Fruit fly (Drosophila melanogaster): ENCODE data around the gene Sgs8.

The Sgs8 gene

dm6 chr3L:11466985-11467384 lies 42.2 kb downstream of the Sgs8 start:
- TF ChIP-seq CG10431 (GFP tag; optimal IDR thresholded peaks at IDR 0.05) (no peak), CG6791 (GFP tag; IDR thresholded peaks at IDR 0.05; ENCODE audit: partially characterized antibody) (no peak), vfl (GFP tag; optimal IDR thresholded peaks at IDR 0.05) (no peak), ara (GFP tag; IDR thresholded peaks at IDR 0.05) (no peak), tap (tag; optimal IDR thresholded peaks at IDR 0.05) (peak; percentile 21), chn (GFP tag; optimal IDR thresholded peaks at IDR 0.05) (no peak), Opbp (GFP tag; IDR thresholded peaks at IDR 0.05; ENCODE audit: partially characterized antibody) (no peak), CG13287 (GFP tag; IDR thresholded peaks at IDR 0.05; ENCODE audit: partially characterized antibody) (no peak), jumu (GFP tag; optimal IDR thresholded peaks at IDR 0.05) (no peak), CG15514 (GFP tag; optimal IDR thresholded peaks at IDR 0.05) (no peak), CG10147 (GFP tag; optimal IDR thresholded peaks at IDR 0.05) (peak; percentile 18), CG1233 (GFP tag; optimal IDR thresholded peaks at IDR 0.05) (peak; percentile 3), CG9727 (GFP tag; optimal IDR thresholded peaks at IDR 0.05) (peak; percentile 59), Oli (tag; optimal IDR thresholded peaks at IDR 0.05) (peak; percentile 9), CG18011 (GFP tag; optimal IDR thresholded peaks at IDR 0.05) (no peak), sna (GFP tag; IDR thresholded peaks at IDR 0.05; ENCODE audit: partially characterized antibody) (no peak), nmo (GFP tag; optimal IDR thresholded peaks at IDR 0.05) (peak; percentile 53), unpg (GFP tag; optimal IDR thresholded peaks at IDR 0.05) (peak; percentile 12), CG11504 (tag; optimal IDR thresholded peaks at IDR 0.05) (peak; percentile 72), CG11247 (GFP tag; IDR thresholded peaks at IDR 0.05) (no peak), CG7556 (GFP tag; optimal IDR thresholded peaks at IDR 0.05) (peak; percentile 74), her (GFP tag; optimal IDR thresholded peaks at IDR 0.05) (no peak), CG31365 (tag; optimal IDR thresholded peaks at IDR 0.05) (no peak), row (GFP tag; IDR thresholded peaks at IDR 0.05) (0 out of 3 replicates have a peak, but pooled peaks have one; percentile 21), bcd (GFP tag; optimal IDR thresholded peaks at IDR 0.05) (peak; percentile 12), CG1647 (GFP tag; optimal IDR thresholded peaks at IDR 0.05) (no peak), CG11723 (GFP tag; optimal IDR thresholded peaks at IDR 0.05) (no peak), prd (optimal IDR thresholded peaks at IDR 0.05) (no peak), prd (GFP tag; IDR thresholded peaks at IDR 0.05) (no peak), CG31441 (GFP tag; IDR thresholded peaks at IDR 0.05) (peak; percentile 66), Mes4 (GFP tag; optimal IDR thresholded peaks at IDR 0.05) (no peak), Hmr (GFP tag; optimal IDR thresholded peaks at IDR 0.05) (peak; percentile 43), Ptx1 (GFP tag; IDR thresholded peaks at IDR 0.05) (0 out of 2 replicates have a peak, but pooled peaks have one; percentile 22), CG15601 (tag; optimal IDR thresholded peaks at IDR 0.05) (peak; percentile 19), CG3995 (GFP tag; optimal IDR thresholded peaks at IDR 0.05) (no peak), CG11695 (GFP tag; IDR thresholded peaks at IDR 0.05) (0 out of 3 replicates have a peak, but pooled peaks have one; percentile 25), fd96Cb (tag; optimal IDR thresholded peaks at IDR 0.05) (peak; percentile 17), Asciz (GFP tag; optimal IDR thresholded peaks at IDR 0.05) (no peak), Trl (optimal IDR thresholded peaks at IDR 0.05) (no peak), Trl (GFP tag; optimal IDR thresholded peaks at IDR 0.05) (no peak), wor (GFP tag; IDR thresholded peaks at IDR 0.05) (0 out of 2 replicates have a peak, but pooled peaks have one; percentile 12), Meics (GFP tag; optimal IDR thresholded peaks at IDR 0.05) (peak; percentile 43), dati (GFP tag; IDR thresholded peaks at IDR 0.05) (no peak), CG14710 (tag; optimal IDR thresholded peaks at IDR 0.05) (peak; percentile 38), ham (GFP tag; IDR thresholded peaks at IDR 0.05) (no peak), CG17385 (GFP tag; optimal IDR thresholded peaks at IDR 0.05) (peak; percentile 27), CG9797 (GFP tag; optimal IDR thresholded peaks at IDR 0.05) (no peak), Dp (GFP tag; optimal IDR thresholded peaks at IDR 0.05) (no peak), CoRest (tag; optimal IDR thresholded peaks at IDR 0.05) (peak; percentile 53), salm (tag; optimal IDR thresholded peaks at IDR 0.05) (no peak), YL-1 (GFP tag; optimal IDR thresholded peaks at IDR 0.05) (no peak)
